Fruit fly (Drosophila melanogaster) whole organism, embryonic: ENCODE measurements around the gene CG3306.
A peak's percentile ranks its signal among the peaks of the same experiment; 100 is the strongest.

Source experiments
- Adf1 ChIP-seq: fragments of 200-800 bp; sonication (Bioruptor generic); IDR thresholded peaks from 2 replicates; pipeline ENCODE4 v1.3.6; 2022; ENCODE audit warnings: missing biosample characterization, missing genetic modification characterization
- Antp ChIP-seq: fragments of 200-800 bp; sonication (Bioruptor generic); optimal IDR thresholded peaks from 3 replicates; lab custom pipeline; 2016; ENCODE audit warnings: missing biosample characterization, missing genetic modification characterization
- CG11085 ChIP-seq: fragments of 200-800 bp; sonication (Bioruptor generic); IDR thresholded peaks from 2 replicates; pipeline ENCODE4 v1.3.6; 2022; ENCODE audit warnings: missing biosample characterization, missing genetic modification characterization
- CG11093 ChIP-seq: fragments of 200-800 bp; sonication (Bioruptor generic); IDR thresholded peaks from 3 replicates; pipeline ENCODE4 v1.3.6; 2022; ENCODE audit warnings: missing biosample characterization, missing genetic modification characterization
- CG11247 ChIP-seq: fragments of 200-800 bp; sonication (Bioruptor generic); IDR thresholded peaks from 2 replicates; pipeline ENCODE4 v1.3.6; 2022; ENCODE audit warnings: missing biosample characterization, missing genetic modification characterization
- CG11398 ChIP-seq: fragments of 200-800 bp; sonication (Bioruptor generic); optimal IDR thresholded peaks from 2 replicates; lab custom pipeline; 2016; ENCODE audit warnings: missing biosample characterization, missing genetic modification characterization
- CG13123 ChIP-seq: fragments of 200-800 bp; sonication (Bioruptor generic); optimal IDR thresholded peaks from 2 replicates; lab custom pipeline; 2016; ENCODE audit warnings: missing biosample characterization, missing genetic modification characterization
- CG14050 ChIP-seq: fragments of 200-800 bp; sonication (Bioruptor generic); IDR thresholded peaks from 3 replicates; pipeline ENCODE4 v1.3.6; 2022; ENCODE audit warnings: missing biosample characterization, missing genetic modification characterization
- CG14710 ChIP-seq: fragments of 200-800 bp; sonication (Bioruptor generic); optimal IDR thresholded peaks from 3 replicates; lab custom pipeline; 2019; ENCODE audit warnings: missing biosample characterization, mild to moderate bottlenecking, missing genetic modification characterization, moderate library complexity
- CG17186 ChIP-seq: fragments of 200-800 bp; sonication (Bioruptor generic); optimal IDR thresholded peaks from 3 replicates; lab custom pipeline; 2017; ENCODE audit warnings: missing biosample characterization, missing genetic modification reagents, missing genetic modification characterization
- CG17359 ChIP-seq: fragments of 200-800 bp; sonication (Bioruptor generic); optimal IDR thresholded peaks from 3 replicates; lab custom pipeline; 2018; ENCODE audit warnings: missing biosample characterization, mild to moderate bottlenecking, missing genetic modification characterization, moderate library complexity
- CG17361 ChIP-seq: fragments of 200-800 bp; sonication (Bioruptor generic); IDR thresholded peaks from 3 replicates; pipeline ENCODE4 v1.3.6; 2022; ENCODE audit warnings: missing biosample characterization, missing genetic modification characterization
- CG17612 ChIP-seq: fragments of 200-800 bp; sonication (Bioruptor generic); IDR thresholded peaks from 2 replicates; pipeline ENCODE4 v1.3.6; 2022; ENCODE audit warnings: missing biosample characterization, missing genetic modification characterization
- CG1832 ChIP-seq: fragments of 200-800 bp; sonication (Bioruptor generic); optimal IDR thresholded peaks from 2 replicates; lab custom pipeline; 2017; ENCODE audit warnings: missing biosample characterization, mild to moderate bottlenecking, missing genetic modification characterization, inconsistent platforms
- CG31365 ChIP-seq: fragments of 200-800 bp; sonication (Bioruptor generic); optimal IDR thresholded peaks from 2 replicates; lab custom pipeline; 2018; ENCODE audit warnings: missing biosample characterization, mild to moderate bottlenecking, missing genetic modification characterization
- CG31388 ChIP-seq: fragments of 200-800 bp; sonication (Bioruptor generic); optimal IDR thresholded peaks from 2 replicates; lab custom pipeline; 2016; ENCODE audit warnings: missing biosample characterization, missing genetic modification characterization
- CG3726 ChIP-seq: fragments of 200-800 bp; sonication (Bioruptor generic); IDR thresholded peaks from 3 replicates; pipeline ENCODE4, ENCODE4 v1.3.6; 2022; ENCODE audit warnings: missing biosample characterization, missing genetic modification characterization
- CG7786 ChIP-seq: fragments of 200-800 bp; sonication (Bioruptor generic); optimal IDR thresholded peaks from 2 replicates; lab custom pipeline; 2016; ENCODE audit warnings: missing biosample characterization, missing genetic modification characterization
- CG7839 ChIP-seq: fragments of 200-800 bp; sonication (Bioruptor generic); optimal IDR thresholded peaks from 3 replicates; lab custom pipeline; 2018; ENCODE audit warnings: missing biosample characterization, mild to moderate bottlenecking, missing genetic modification characterization, moderate library complexity
- CG9876 ChIP-seq: fragments of 200-800 bp; sonication (Bioruptor generic); optimal IDR thresholded peaks from 2 replicates; lab custom pipeline; 2016; ENCODE audit warnings: missing biosample characterization, missing genetic modification characterization
- CrebB ChIP-seq: fragments of 200-800 bp; sonication (Bioruptor generic); optimal IDR thresholded peaks from 3 replicates; lab custom pipeline; 2018; ENCODE audit warnings: missing biosample characterization, mild to moderate bottlenecking, missing genetic modification characterization
- Dref ChIP-seq: fragments of 200-800 bp; sonication (Bioruptor generic); IDR thresholded peaks from 2 replicates; pipeline ENCODE4 v1.3.6; 2022; ENCODE audit warnings: missing biosample characterization, missing genetic modification characterization
- Drgx ChIP-seq: fragments of 200-800 bp; sonication (Bioruptor generic); IDR thresholded peaks from 2 replicates; pipeline ENCODE4 v1.3.6; 2022; ENCODE audit warnings: missing biosample characterization, missing genetic modification characterization
- E2f2 ChIP-seq: fragments of 200-800 bp; sonication (Bioruptor generic); IDR thresholded peaks from 2 replicates; pipeline ENCODE4 v1.3.6; 2022; ENCODE audit warnings: missing biosample characterization, missing genetic modification characterization
- Gug ChIP-seq: fragments of 200-800 bp; sonication (Bioruptor generic); IDR thresholded peaks from 4 replicates; pipeline ENCODE4 v1.3.6; 2022; ENCODE audit warnings: missing biosample characterization, missing genetic modification characterization
- Hand ChIP-seq: fragments of 200-800 bp; sonication (Bioruptor generic); optimal IDR thresholded peaks from 2 replicates; lab custom pipeline; 2017; ENCODE audit warnings: mild to moderate bottlenecking, missing biosample characterization, missing genetic modification reagents, missing genetic modification characterization
- Hr78 ChIP-seq, 2 experiments: fragments of 200-800 bp in 1 of 2; fragments of >200 bp in 1 of 2; sonication (Bioruptor generic) in 1 of 2; optimal IDR thresholded peaks; 2 replicates each; lab custom pipeline; 2017 to 2019; ENCODE audit warnings: missing biosample characterization in 2 of 2, missing genetic modification characterization in 2 of 2, mild to moderate bottlenecking in 1 of 2, moderate library complexity in 1 of 2
- Jarid2 ChIP-seq: fragments of 200-800 bp; sonication (Bioruptor generic); optimal IDR thresholded peaks from 3 replicates; lab custom pipeline; 2017; ENCODE audit warnings: mild to moderate bottlenecking, missing biosample characterization, missing genetic modification reagents, missing genetic modification characterization
- Max ChIP-seq: fragments of 200-800 bp; sonication (Bioruptor generic); optimal IDR thresholded peaks from 2 replicates; lab custom pipeline; 2016; ENCODE audit warnings: missing biosample characterization, mild to moderate bottlenecking, missing genetic modification characterization
- Mes4 ChIP-seq: fragments of 200-800 bp; sonication (Bioruptor generic); optimal IDR thresholded peaks from 2 replicates; lab custom pipeline; 2016; ENCODE audit warnings: missing biosample characterization, missing genetic modification characterization
- Myb ChIP-seq: fragments of 200-800 bp; sonication (Bioruptor generic); optimal IDR thresholded peaks from 2 replicates; lab custom pipeline; 2016; ENCODE audit warnings: missing biosample characterization, missing genetic modification characterization
- NFAT ChIP-seq: fragments of 200-800 bp; sonication (Bioruptor generic); IDR thresholded peaks from 2 replicates; pipeline ENCODE4 v1.3.6; 2022; ENCODE audit warnings: missing biosample characterization, missing genetic modification characterization
- Nf-YC ChIP-seq: fragments of 200-800 bp; optimal IDR thresholded peaks from 3 replicates; lab custom pipeline; 2019; ENCODE audit warnings: missing biosample characterization, mild to moderate bottlenecking, missing genetic modification characterization, moderate library complexity
- Taf1 ChIP-seq: fragments of 200-800 bp; sonication (Bioruptor generic); IDR thresholded peaks from 2 replicates; pipeline ENCODE4 v1.3.6; 2022; ENCODE audit warnings: missing biosample characterization, missing genetic modification characterization
- bcd ChIP-seq: fragments of 200-800 bp; sonication (Bioruptor generic); optimal IDR thresholded peaks from 2 replicates; lab custom pipeline; 2017; ENCODE audit warnings: missing biosample characterization, mild to moderate bottlenecking, missing genetic modification characterization
- da ChIP-seq: fragments of 200-800 bp; sonication (Bioruptor generic); optimal IDR thresholded peaks from 2 replicates; lab custom pipeline; 2016; ENCODE audit warnings: missing biosample characterization, missing genetic modification characterization
- emc ChIP-seq: fragments of 200-800 bp; sonication (Bioruptor generic); optimal IDR thresholded peaks from 2 replicates; lab custom pipeline; 2016; ENCODE audit warnings: missing biosample characterization, missing genetic modification characterization
- fd102C ChIP-seq: fragments of 200-800 bp; sonication (Bioruptor generic); optimal IDR thresholded peaks from 2 replicates; lab custom pipeline; 2018; ENCODE audit warnings: missing biosample characterization, mild to moderate bottlenecking, missing genetic modification characterization, moderate library complexity
- fd64A ChIP-seq: fragments of 200-800 bp; sonication (Bioruptor generic); optimal IDR thresholded peaks from 3 replicates; lab custom pipeline; 2018; ENCODE audit warnings: missing biosample characterization, mild to moderate bottlenecking, missing genetic modification characterization
- fd96Cb ChIP-seq: fragments of 200-800 bp; sonication (Bioruptor generic); optimal IDR thresholded peaks from 2 replicates; lab custom pipeline; 2018; ENCODE audit warnings: missing biosample characterization, mild to moderate bottlenecking, missing genetic modification characterization, moderate library complexity
- gfzf ChIP-seq: fragments of 200-800 bp; sonication (Bioruptor generic); optimal IDR thresholded peaks from 2 replicates; lab custom pipeline; 2016; ENCODE audit warnings: missing biosample characterization, mild to moderate bottlenecking, missing genetic modification characterization, moderate library complexity
- hth ChIP-seq: fragments of >200 bp; optimal IDR thresholded peaks from 2 replicates; lab custom pipeline; 2017; ENCODE audit warnings: inconsistent platforms
- klu ChIP-seq: fragments of 200-800 bp; sonication (Bioruptor generic); IDR thresholded peaks from 2 replicates; pipeline ENCODE4 v1.3.6; 2022; ENCODE audit warnings: missing biosample characterization, missing genetic modification characterization
- knrl ChIP-seq: fragments of 200-800 bp; sonication (Bioruptor generic); IDR thresholded peaks from 3 replicates; pipeline ENCODE4 v1.3.6; 2022; ENCODE audit warnings: missing biosample characterization, missing genetic modification characterization; ENCODE audit not compliant: partially characterized antibody
- peb ChIP-seq: fragments of 200-800 bp; sonication (Bioruptor generic); IDR thresholded peaks from 2 replicates; pipeline ENCODE4 v1.3.6; 2022; ENCODE audit warnings: missing biosample characterization, missing genetic modification characterization
- pzg ChIP-seq: fragments of 200-800 bp; sonication (Bioruptor generic); optimal IDR thresholded peaks from 3 replicates; lab custom pipeline; 2018; ENCODE audit warnings: missing biosample characterization, mild to moderate bottlenecking, missing genetic modification characterization, moderate library complexity
- ranshi ChIP-seq: fragments of 200-800 bp; sonication (Bioruptor generic); IDR thresholded peaks from 2 replicates; pipeline ENCODE4 v1.3.6; 2022; ENCODE audit warnings: missing biosample characterization, missing genetic modification characterization
- sim ChIP-seq: fragments of 200-800 bp; sonication (Bioruptor generic); IDR thresholded peaks from 2 replicates; pipeline ENCODE4 v1.3.6; 2022; ENCODE audit warnings: missing biosample characterization, missing genetic modification characterization
- so ChIP-seq: fragments of 200-800 bp; sonication (Bioruptor generic); IDR thresholded peaks from 3 replicates; pipeline ENCODE4 v1.3.6; 2022; ENCODE audit warnings: missing biosample characterization, missing genetic modification characterization
- vfl ChIP-seq: fragments of 200-800 bp; sonication (Bioruptor generic); optimal IDR thresholded peaks from 2 replicates; lab custom pipeline; 2016; ENCODE audit warnings: missing biosample characterization, missing genetic modification characterization
- zfh2 ChIP-seq: fragments of 200-800 bp; sonication (Bioruptor generic); optimal IDR thresholded peaks from 2 replicates; lab custom pipeline; 2016; ENCODE audit warnings: missing biosample characterization, missing genetic modification characterization

The CG3306 gene

DNA sequence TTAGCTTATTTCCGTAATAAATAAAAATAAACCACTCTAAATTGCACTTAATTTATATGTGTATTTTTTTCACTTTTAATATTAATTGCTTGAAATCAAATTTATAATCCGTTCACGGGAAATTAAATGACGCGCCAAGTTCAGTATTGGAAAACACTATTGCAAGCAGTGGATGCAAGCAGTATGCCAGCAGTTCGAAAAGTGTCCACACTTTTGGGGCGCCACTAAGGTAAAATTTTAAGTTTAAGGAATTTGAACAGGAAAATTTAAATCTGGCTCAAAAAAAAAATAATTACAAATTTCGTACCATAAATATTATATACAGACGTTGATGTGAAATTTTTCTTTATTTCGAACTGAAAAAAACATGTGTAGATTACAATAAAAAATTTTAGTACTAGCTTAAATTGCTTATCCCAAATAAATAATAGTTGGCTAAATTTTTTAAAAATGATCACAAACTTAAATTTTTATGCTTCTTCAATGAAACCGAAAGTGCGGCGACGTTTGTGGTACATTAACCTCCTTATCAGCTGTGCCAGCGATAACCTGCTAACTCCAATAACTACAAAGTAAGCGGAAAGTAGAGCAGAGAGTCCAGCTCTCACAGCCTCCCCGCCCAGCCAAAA lies 12.8 kb downstream of the CG3306 start (continued):
- TF ChIP-seq CG11247 (GFP tag; lab: Robert Waterston, UW) (no peak), Dref (GFP tag; lab: Robert Waterston, UW) (peak; percentile 30; the same call in 1 of the 2 replicates), CrebB (tag; lab: Kevin White, UChicago) (no peak), NFAT (GFP tag; lab: Robert Waterston, UW) (peak; percentile 73; the same call in 1 of the 2 replicates), Nf-YC (tag; lab: Kevin White, UChicago) (no peak), knrl (GFP tag; lab: Robert Waterston, UW) (peak; percentile 44; the same call in 1 of the 3 replicates), fd64A (GFP tag; lab: Kevin White, UChicago) (no peak), CG31365 (tag; lab: Kevin White, UChicago) (peak; percentile 98), Adf1 (GFP tag; lab: Robert Waterston, UW) (no peak), CG11085 (GFP tag; lab: Robert Waterston, UW) (peak; percentile 70; the same call in 1 of the 2 replicates), fd102C (no peak), da (no peak), bcd (GFP tag; lab: Kevin White, UChicago) (peak; percentile 52), Hand (GFP tag; lab: Kevin White, UChicago) (no peak), CG17612 (GFP tag; lab: Robert Waterston, UW) (0 out of 2 replicates have a peak, but pooled peaks have one; percentile 15), zfh2 (GFP tag; lab: Kevin White, UChicago) (peak; percentile 67), CG7839 (tag; lab: Kevin White, UChicago) (peak; percentile 3), Taf1 (GFP tag; lab: Robert Waterston, UW) (no peak), hth (lab: Kevin White, UChicago) (no peak), sim (GFP tag; lab: Robert Waterston, UW) (no peak), peb (GFP tag; lab: Robert Waterston, UW) (no peak), E2f2 (GFP tag; lab: Robert Waterston, UW) (peak; percentile 99), CG17361 (GFP tag; lab: Robert Waterston, UW) (no peak; the same call in 2 of the 3 replicates), Myb (GFP tag; lab: Kevin White, UChicago) (peak; percentile 63), Hr78 (GFP tag; optimal IDR thresholded peaks at IDR 0.05; lab: Kevin White, UChicago) (peak in 1 of 2 experiments; percentile 33), Mes4 (GFP tag; lab: Kevin White, UChicago) (no peak), CG11398 (GFP tag; lab: Kevin White, UChicago) (no peak), CG13123 (GFP tag; lab: Kevin White, UChicago) (no peak), Drgx (GFP tag; lab: Robert Waterston, UW) (no peak), CG3726 (no peak), Antp (GFP tag; lab: Kevin White, UChicago) (peak; percentile 51), CG31388 (GFP tag; lab: Kevin White, UChicago) (peak; percentile 42), fd96Cb (tag; lab: Kevin White, UChicago) (peak; percentile 25), CG7786 (no peak), emc (no peak), ranshi (GFP tag; lab: Robert Waterston, UW) (peak; percentile 36; the same call in 1 of the 2 replicates), Gug (peak; percentile 71), so (GFP tag; lab: Robert Waterston, UW) (no peak), CG9876 (GFP tag; lab: Kevin White, UChicago) (no peak), vfl (GFP tag; lab: Kevin White, UChicago) (peak; percentile 57), CG14050 (no peak), CG17359 (tag; lab: Kevin White, UChicago) (peak; percentile 51), pzg (peak; percentile 63), gfzf (GFP tag; lab: Kevin White, UChicago) (peak; percentile 11), CG11093 (GFP tag; lab: Robert Waterston, UW) (no peak), CG1832 (no peak), CG17186 (no peak), CG14710 (tag; lab: Kevin White, UChicago) (peak; percentile 47), klu (GFP tag; lab: Robert Waterston, UW) (0 out of 2 replicates have a peak, but pooled peaks have one; percentile 32), Jarid2 (GFP tag; lab: Kevin White, UChicago) (peak; percentile 14), Max (GFP tag; lab: Kevin White, UChicago) (peak; percentile 16)
